Worm (Caenorhabditis elegans): ENCODE measurements around the gene mpc-1.

The mpc-1 gene

DNA sequence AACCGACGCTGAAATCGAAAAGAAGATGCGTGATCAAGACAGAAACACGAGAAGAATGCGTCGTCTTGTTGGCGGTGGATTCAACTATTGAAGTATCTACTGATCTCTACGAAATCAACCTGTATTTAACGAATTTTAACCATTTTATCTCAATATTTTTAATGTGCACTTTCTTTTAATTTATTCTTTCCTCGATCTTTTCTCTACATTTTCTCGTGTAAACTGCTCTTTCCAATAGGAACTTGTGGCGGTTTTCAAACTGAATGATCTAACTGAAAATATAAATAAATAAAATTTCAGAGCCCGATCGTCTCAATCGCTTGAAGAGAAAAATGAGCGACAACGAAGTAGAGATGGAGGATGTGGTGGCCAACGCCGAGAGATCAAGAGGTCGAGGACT, 7.3 kb upstream of the mpc-1 start, which contains the start of gene rnp-4:
Gene rnp-4, plus strand, starts transcription at position 301 of the 400 bp plus-strand sequence.
- TF ChIP-seq drap-1 (GFP tag; optimal IDR thresholded peaks at IDR 0.05) = no peak

DNA sequence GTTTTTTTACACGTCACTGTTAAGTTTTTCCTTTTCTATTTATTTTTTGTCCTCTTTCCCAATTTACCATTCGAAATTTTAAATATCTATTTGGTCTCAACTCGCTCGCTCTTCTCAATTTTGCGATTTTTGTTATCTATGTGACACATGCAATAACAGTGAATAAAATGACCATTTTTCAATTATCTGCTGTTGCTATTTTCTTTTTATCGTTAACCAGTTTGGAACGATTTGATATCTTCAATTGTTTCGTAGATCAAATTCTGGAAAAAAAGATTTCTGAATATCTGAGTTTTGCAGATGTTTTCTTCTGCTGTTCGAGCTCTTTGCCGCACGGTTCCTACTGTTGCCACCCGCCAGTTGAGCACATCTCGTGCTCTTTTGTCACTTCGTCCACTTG, 6.1 kb upstream of the mpc-1 start, which contains the start of gene prdx-3:
Gene prdx-3, plus strand, starts transcription at position 301 of the 400 bp plus-strand sequence.
- TF ChIP-seq blmp-1 (tag; optimal IDR thresholded peaks at IDR 0.05) = no peak

DNA sequence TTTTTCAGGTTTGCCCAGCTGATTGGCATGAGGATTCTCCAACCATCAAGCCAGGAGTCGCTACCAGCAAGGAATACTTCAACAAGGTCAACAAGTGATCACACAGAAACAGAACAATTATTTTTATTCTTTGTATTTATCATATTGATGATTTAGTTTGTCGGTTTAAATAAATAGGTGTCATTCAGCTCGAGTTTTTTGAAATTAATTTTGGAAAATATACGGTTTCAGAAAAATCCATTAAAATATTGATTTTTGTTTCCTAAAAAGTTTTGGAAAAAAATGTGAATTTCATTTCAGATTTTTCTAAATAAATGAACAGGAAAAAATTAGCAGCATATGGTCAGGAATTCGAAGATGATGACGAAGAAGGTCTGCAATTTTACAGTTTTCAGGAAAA, 5.0 kb upstream of the mpc-1 start, which contains the start of gene gpch-1:
Gene gpch-1, plus strand, starts transcription at position 301 of the 400 bp plus-strand sequence.
- TF ChIP-seq ceh-39 (tag; optimal IDR thresholded peaks at IDR 0.05) (no peak), bed-3 (GFP tag; optimal IDR thresholded peaks at IDR 0.05) (no peak), pha-4 (tag; optimal IDR thresholded peaks at IDR 0.05) (no peak), nhr-2 (tag; optimal IDR thresholded peaks at IDR 0.05) (no peak), unc-62 (GFP tag; optimal IDR thresholded peaks at IDR 0.05) (no peak), ztf-11 (tag; optimal IDR thresholded peaks at IDR 0.05) (no peak), unc-39 (tag; optimal IDR thresholded peaks at IDR 0.05) (no peak), mab-5 (tag; optimal IDR thresholded peaks at IDR 0.05) (no peak), nhr-28 (tag; optimal IDR thresholded peaks at IDR 0.05) (no peak), drap-1 (GFP tag; optimal IDR thresholded peaks at IDR 0.05) (no peak), lin-13 (tag; optimal IDR thresholded peaks at IDR 0.05) (no peak), sptf-1 (tag; optimal IDR thresholded peaks at IDR 0.05) (no peak), ceh-43 (GFP tag; optimal IDR thresholded peaks at IDR 0.05) (no peak), mep-1 (tag; optimal IDR thresholded peaks at IDR 0.05) (no peak), ces-1 (GFP tag; optimal IDR thresholded peaks at IDR 0.05) (no peak), tbx-8 (GFP tag; optimal IDR thresholded peaks at IDR 0.05) (no peak), unc-120 (tag; optimal IDR thresholded peaks at IDR 0.05; ENCODE audit: poor library complexity, severe bottlenecking) (no peak), lin-32 (GFP tag; optimal IDR thresholded peaks at IDR 0.05) (no peak)

DNA sequence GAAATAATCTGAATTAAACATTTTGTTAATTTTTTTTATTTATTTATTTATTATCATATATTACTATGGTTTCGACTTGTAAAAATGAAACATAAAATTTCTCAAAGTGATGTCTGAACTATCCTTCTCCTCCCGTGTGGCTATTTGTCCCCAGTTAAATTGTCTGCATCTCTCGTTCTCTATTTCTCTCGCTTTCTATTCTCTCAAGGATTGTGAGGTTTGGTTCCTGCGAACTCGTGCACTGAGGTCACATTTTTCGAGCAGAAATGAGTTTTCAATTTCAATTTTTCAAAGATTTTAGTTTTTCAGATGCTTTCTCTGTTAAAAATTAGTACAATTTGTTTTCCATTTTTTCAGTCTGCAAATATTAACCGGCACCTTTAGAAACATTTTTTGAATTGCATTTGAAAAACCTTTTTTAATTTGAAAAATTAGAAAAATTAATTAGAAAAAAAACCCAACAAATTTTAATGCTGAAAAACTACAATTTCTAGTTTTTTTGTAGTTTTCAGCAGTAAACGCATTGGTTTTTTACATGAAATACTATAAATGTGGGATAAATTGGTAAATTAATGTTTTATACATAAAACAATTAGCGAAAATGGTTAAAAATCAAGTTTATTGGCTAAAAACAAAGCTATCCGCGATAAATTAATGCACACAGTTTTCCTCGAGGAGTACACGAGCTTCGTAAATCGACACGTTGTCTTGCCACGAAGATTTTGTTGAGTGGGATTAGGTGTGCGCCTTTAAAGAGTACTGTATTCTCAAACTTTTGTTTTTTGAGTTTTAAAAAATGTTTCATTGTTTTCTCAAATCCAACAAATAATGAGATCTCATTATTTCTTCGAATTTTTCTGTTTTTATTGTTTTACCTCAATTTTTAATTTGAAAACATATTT, 898 bp upstream of the mpc-1 start:
- TF ChIP-seq ces-1 (GFP tag; optimal IDR thresholded peaks at IDR 0.05) (peak; percentile 8), nhr-12 (tag; optimal IDR thresholded peaks at IDR 0.05) (no peak)

DNA sequence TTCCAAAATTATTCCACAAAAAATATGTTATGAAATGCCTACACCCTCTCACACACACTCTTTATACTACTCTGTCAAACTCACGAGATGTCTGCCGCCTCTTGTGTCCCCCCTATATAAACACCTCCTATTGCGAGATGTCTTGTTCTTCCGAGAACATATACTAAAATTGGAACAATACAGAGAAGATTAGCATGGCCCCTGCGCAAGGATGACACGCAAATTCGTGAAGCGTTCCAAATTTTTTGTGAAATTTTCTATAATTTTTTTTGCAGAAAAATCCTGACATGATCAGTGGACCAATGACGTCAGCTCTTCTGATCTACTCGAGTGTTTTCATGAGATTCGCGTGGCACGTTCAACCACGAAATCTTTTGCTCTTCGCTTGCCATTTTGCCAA, 784 bp downstream of the mpc-1 start:
- TF ChIP-seq sptf-1 (tag; optimal IDR thresholded peaks at IDR 0.05) (peak; percentile 61), drap-1 (GFP tag; optimal IDR thresholded peaks at IDR 0.05) (peak; percentile 64), unc-120 (tag; optimal IDR thresholded peaks at IDR 0.05; ENCODE audit: poor library complexity, severe bottlenecking) (peak; percentile 7), sem-2 (GFP tag; optimal IDR thresholded peaks at IDR 0.05) (peak; percentile 54), M03D4.4 (tag; optimal IDR thresholded peaks at IDR 0.05) (peak; percentile 46), ces-1 (GFP tag; optimal IDR thresholded peaks at IDR 0.05) (peak; percentile 12), lsy-2 (tag; optimal IDR thresholded peaks at IDR 0.05) (peak; percentile 18), cnd-1 (tag; optimal IDR thresholded peaks at IDR 0.05) (peak; percentile 62), ham-2 (GFP tag; optimal IDR thresholded peaks at IDR 0.05) (peak; percentile 7), mls-2 (tag; optimal IDR thresholded peaks at IDR 0.05) (peak; percentile 20), bed-3 (GFP tag; optimal IDR thresholded peaks at IDR 0.05) (peak; percentile 30)

DNA sequence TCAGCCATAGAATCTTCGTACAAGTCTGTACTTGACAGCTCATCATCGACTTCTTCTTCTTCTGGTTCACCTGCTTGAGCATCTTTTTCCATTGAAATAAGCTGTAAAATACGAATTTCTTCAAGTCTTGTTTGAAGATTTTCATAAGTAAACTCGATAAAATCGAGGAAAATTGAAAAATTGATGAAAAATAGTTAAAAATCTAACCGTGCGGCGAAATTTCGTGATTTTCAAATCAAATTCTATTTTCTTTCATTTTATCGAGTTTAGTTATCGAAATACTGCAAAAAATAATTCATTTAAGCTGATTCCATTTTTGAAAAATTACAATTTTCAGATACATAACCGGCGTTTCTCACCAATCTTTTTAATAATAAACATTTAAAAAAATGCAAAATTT, 1.9 kb downstream of the mpc-1 start, which contains the start of gene R07E5.11:
Gene R07E5.11, minus strand, starts transcription at position 101 of the 400 bp plus-strand sequence.
- no peak for TF ChIP-seq lsy-2 (tag; optimal IDR thresholded peaks at IDR 0.05)
- no peak for TF ChIP-seq nhr-28 (tag; optimal IDR thresholded peaks at IDR 0.05)
- no peak for TF ChIP-seq ham-2 (GFP tag; optimal IDR thresholded peaks at IDR 0.05)
- TF ChIP-seq sptf-1 (tag; optimal IDR thresholded peaks at IDR 0.05) = no peak
- no peak for TF ChIP-seq mls-2 (tag; optimal IDR thresholded peaks at IDR 0.05)
- TF ChIP-seq unc-120 (tag; optimal IDR thresholded peaks at IDR 0.05; ENCODE audit: poor library complexity, severe bottlenecking) = no peak
- no peak for TF ChIP-seq ces-1 (GFP tag; optimal IDR thresholded peaks at IDR 0.05)
- no peak for TF ChIP-seq flh-1 (GFP tag; optimal IDR thresholded peaks at IDR 0.05)
- TF ChIP-seq elt-1 (tag; optimal IDR thresholded peaks at IDR 0.05; ENCODE audit: borderline replicate concordance, insufficient read depth) = no peak
- TF ChIP-seq tbx-8 (GFP tag; optimal IDR thresholded peaks at IDR 0.05) = no peak
- TF ChIP-seq snpc-4 (tag; optimal IDR thresholded peaks at IDR 0.05) = no peak
- no peak for TF ChIP-seq cnd-1 (tag; optimal IDR thresholded peaks at IDR 0.05)
- TF ChIP-seq nhr-2 (tag; optimal IDR thresholded peaks at IDR 0.05) = no peak
- TF ChIP-seq unc-62 (GFP tag; optimal IDR thresholded peaks at IDR 0.05) = no peak
- TF ChIP-seq sem-2 (GFP tag; optimal IDR thresholded peaks at IDR 0.05) = no peak
- no peak for TF ChIP-seq blmp-1 (tag; optimal IDR thresholded peaks at IDR 0.05)
- no peak for TF ChIP-seq nhr-76 (tag; optimal IDR thresholded peaks at IDR 0.05)
- TF ChIP-seq drap-1 (GFP tag; optimal IDR thresholded peaks at IDR 0.05) = no peak
- no peak for TF ChIP-seq lin-13 (tag; optimal IDR thresholded peaks at IDR 0.05)
- TF ChIP-seq ceh-83 (GFP tag; optimal IDR thresholded peaks at IDR 0.05) = no peak
